Fruit fly (Drosophila melanogaster) whole organism, wandering third instar larva: ENCODE measurements around the gene CG12498.

Experiments used
- Abd-B ChIP-seq: fragments of >200 bp; optimal IDR thresholded peaks from 2 replicates; lab custom pipeline; 2017; ENCODE audit warnings: missing biosample characterization, missing genetic modification characterization
- CG32264 ChIP-seq: fragments of 200-800 bp; sonication (Bioruptor generic); optimal IDR thresholded peaks from 2 replicates; lab custom pipeline; 2016; ENCODE audit warnings: missing biosample characterization, missing genetic modification characterization
- CG9705 ChIP-seq: fragments of 200-800 bp; sonication (Bioruptor generic); optimal IDR thresholded peaks from 2 replicates; lab custom pipeline; 2018; ENCODE audit warnings: missing biosample characterization, mild to moderate bottlenecking, missing genetic modification characterization
- CrebA ChIP-seq: fragments of 200-800 bp; sonication (Bioruptor generic); optimal IDR thresholded peaks from 2 replicates; lab custom pipeline; 2016; ENCODE audit warnings: missing biosample characterization, mild to moderate bottlenecking, missing genetic modification characterization, borderline replicate concordance
- Dfd ChIP-seq: fragments of >200 bp; optimal IDR thresholded peaks from 2 replicates; lab custom pipeline; 2017; ENCODE audit warnings: missing biosample characterization, missing genetic modification characterization
- Dif ChIP-seq: fragments of 200-275, 200-300 bp; sonication (Bioruptor generic); optimal IDR thresholded peaks from 2 replicates; lab custom pipeline; 2018; ENCODE audit warnings: missing biosample characterization, missing genetic modification characterization; ENCODE audit not compliant: partially characterized antibody
- GATAd ChIP-seq: sonication (Bioruptor generic); optimal IDR thresholded peaks from 2 replicates; lab custom pipeline; 2016; ENCODE audit warnings: missing biosample characterization, missing genetic modification characterization
- HLH106 ChIP-seq: fragments of 200-800 bp; optimal IDR thresholded peaks from 3 replicates; lab custom pipeline; 2019; ENCODE audit warnings: missing biosample characterization, mild to moderate bottlenecking, missing genetic modification characterization, moderate library complexity
- Hnf4 ChIP-seq: fragments of 200-800 bp; sonication (Bioruptor generic); optimal IDR thresholded peaks from 2 replicates; lab custom pipeline; 2016; ENCODE audit warnings: missing biosample characterization, mild to moderate bottlenecking, missing genetic modification characterization
- Hr78 ChIP-seq: fragments of >200 bp; optimal IDR thresholded peaks from 2 replicates; lab custom pipeline; 2017; ENCODE audit warnings: missing biosample characterization, missing genetic modification characterization
- Hr83 ChIP-seq: fragments of 200-300 bp; sonication (Bioruptor generic); optimal IDR thresholded peaks from 2 replicates; lab custom pipeline; 2016; ENCODE audit warnings: missing biosample characterization, mild to moderate bottlenecking, missing genetic modification characterization, moderate library complexity; ENCODE audit not compliant: poor library complexity, severe bottlenecking
- Jra ChIP-seq: sonication (Bioruptor generic); optimal IDR thresholded peaks from 2 replicates; lab custom pipeline; 2016; ENCODE audit warnings: missing biosample characterization, missing genetic modification characterization
- Mio ChIP-seq: sonication (Bioruptor generic); optimal IDR thresholded peaks from 2 replicates; lab custom pipeline; 2016; ENCODE audit warnings: missing biosample characterization, missing genetic modification characterization
- Myc ChIP-seq: fragments of >200 bp; optimal IDR thresholded peaks from 2 replicates; lab custom pipeline; 2017
- N ChIP-seq: fragments of >200 bp; optimal IDR thresholded peaks from 2 replicates; lab custom pipeline; 2018; ENCODE audit warnings: missing biosample characterization, missing external identifiers, missing genetic modification characterization
- OdsH ChIP-seq: fragments of 200-800 bp; sonication (Bioruptor generic); optimal IDR thresholded peaks from 2 replicates; lab custom pipeline; 2016; ENCODE audit warnings: missing biosample characterization, mild to moderate bottlenecking, missing genetic modification characterization
- Rel ChIP-seq, 2 experiments: fragments of 200-800 bp; sonication (Bioruptor generic) in 1 of 2; optimal IDR thresholded peaks; 2 replicates in 1 of 2; 3 replicates in 1 of 2; lab custom pipeline; 2016 to 2019; ENCODE audit warnings: mild to moderate bottlenecking in 2 of 2, missing biosample characterization in 2 of 2, missing genetic modification characterization in 2 of 2, moderate library complexity in 1 of 2
- Sp1 ChIP-seq: fragments of 200-800 bp; sonication (Bioruptor generic); optimal IDR thresholded peaks from 3 replicates; lab custom pipeline; 2019; ENCODE audit warnings: missing biosample characterization, mild to moderate bottlenecking, missing genetic modification characterization, moderate library complexity
- Vsx2 ChIP-seq: fragments of 200-300, 225-300 bp; sonication (Bioruptor generic); optimal IDR thresholded peaks from 2 replicates; lab custom pipeline; 2018; ENCODE audit warnings: missing biosample characterization, missing genetic modification characterization; ENCODE audit not compliant: partially characterized antibody
- br ChIP-seq: fragments of 200-800 bp; sonication (Bioruptor generic); optimal IDR thresholded peaks from 2 replicates; lab custom pipeline; 2016; ENCODE audit warnings: missing biosample characterization, missing genetic modification characterization
- brk ChIP-seq: fragments of 200-800 bp; sonication (Bioruptor generic); optimal IDR thresholded peaks from 2 replicates; lab custom pipeline; 2016; ENCODE audit warnings: missing biosample characterization, mild to moderate bottlenecking, missing genetic modification characterization
- dl ChIP-seq, 2 experiments: fragments of 175-275, 200-275 bp in 1 of 2; fragments of 200-275 bp in 1 of 2; sonication (Bioruptor generic); optimal IDR thresholded peaks; lab custom pipeline; 2018; ENCODE audit warnings: mild to moderate bottlenecking in 2 of 2, missing biosample characterization in 2 of 2, missing genetic modification characterization in 2 of 2, moderate library complexity in 2 of 2; ENCODE audit not compliant: partially characterized antibody in 2 of 2, insufficient read depth in 1 of 2
- dmrt93B ChIP-seq: fragments of 200-800 bp; sonication (Bioruptor generic); optimal IDR thresholded peaks from 2 replicates; lab custom pipeline; 2018; ENCODE audit warnings: missing biosample characterization, mild to moderate bottlenecking, missing genetic modification characterization
- ey ChIP-seq: fragments of 200-800 bp; sonication (Bioruptor generic); optimal IDR thresholded peaks from 2 replicates; lab custom pipeline; 2016; ENCODE audit warnings: missing biosample characterization, missing genetic modification characterization
- foxo ChIP-seq, 2 experiments: fragments of 200-800 bp; sonication (Bioruptor generic); optimal IDR thresholded peaks; 2 replicates in 1 of 2; 3 replicates in 1 of 2; lab custom pipeline; 2016 to 2017; ENCODE audit warnings: missing biosample characterization in 2 of 2, missing genetic modification characterization in 2 of 2
- fru ChIP-seq: fragments of 200-800 bp; sonication (Bioruptor generic); optimal IDR thresholded peaks from 3 replicates; lab custom pipeline; 2016; ENCODE audit warnings: missing biosample characterization, mild to moderate bottlenecking, missing genetic modification characterization
- h ChIP-seq: fragments of 200-800 bp; sonication (Bioruptor generic); optimal IDR thresholded peaks from 3 replicates; lab custom pipeline; 2016; ENCODE audit warnings: missing biosample characterization, mild to moderate bottlenecking, missing genetic modification characterization
- jim ChIP-seq: fragments of 175-275, 200-325 bp; sonication (Bioruptor generic); optimal IDR thresholded peaks from 2 replicates; lab custom pipeline; 2016; ENCODE audit warnings: missing biosample characterization, mild to moderate bottlenecking, missing genetic modification characterization
- lola ChIP-seq: fragments of >200 bp; optimal IDR thresholded peaks from 2 replicates; lab custom pipeline; 2017; ENCODE audit warnings: missing biosample characterization, missing genetic modification characterization
- pan ChIP-seq: fragments of >200 bp; optimal IDR thresholded peaks from 2 replicates; lab custom pipeline; 2017
- psq ChIP-seq: fragments of 200-800 bp; sonication (Bioruptor generic); optimal IDR thresholded peaks from 3 replicates; lab custom pipeline; 2017; ENCODE audit warnings: missing biosample characterization, mild to moderate bottlenecking, missing genetic modification characterization, moderate library complexity
- rgr ChIP-seq: fragments of 200-800 bp; sonication (Bioruptor generic); optimal IDR thresholded peaks from 3 replicates; lab custom pipeline; 2016; ENCODE audit warnings: missing biosample characterization, mild to moderate bottlenecking, missing genetic modification characterization
- sage ChIP-seq: fragments of 200-800 bp; sonication (Bioruptor generic); optimal IDR thresholded peaks from 2 replicates; lab custom pipeline; 2016; ENCODE audit warnings: missing biosample characterization, mild to moderate bottlenecking, missing genetic modification characterization
- tai ChIP-seq: sonication (Bioruptor generic); optimal IDR thresholded peaks from 2 replicates; lab custom pipeline; 2016; ENCODE audit warnings: missing biosample characterization, missing genetic modification characterization
- usp ChIP-seq: fragments of >200 bp; optimal IDR thresholded peaks from 2 replicates; lab custom pipeline; 2017; ENCODE audit warnings: missing biosample characterization, missing genetic modification characterization
- woc ChIP-seq: sonication (Bioruptor generic); optimal IDR thresholded peaks from 2 replicates; lab custom pipeline; 2016; ENCODE audit warnings: missing biosample characterization, mild to moderate bottlenecking, missing genetic modification characterization

The CG12498 gene

DNA sequence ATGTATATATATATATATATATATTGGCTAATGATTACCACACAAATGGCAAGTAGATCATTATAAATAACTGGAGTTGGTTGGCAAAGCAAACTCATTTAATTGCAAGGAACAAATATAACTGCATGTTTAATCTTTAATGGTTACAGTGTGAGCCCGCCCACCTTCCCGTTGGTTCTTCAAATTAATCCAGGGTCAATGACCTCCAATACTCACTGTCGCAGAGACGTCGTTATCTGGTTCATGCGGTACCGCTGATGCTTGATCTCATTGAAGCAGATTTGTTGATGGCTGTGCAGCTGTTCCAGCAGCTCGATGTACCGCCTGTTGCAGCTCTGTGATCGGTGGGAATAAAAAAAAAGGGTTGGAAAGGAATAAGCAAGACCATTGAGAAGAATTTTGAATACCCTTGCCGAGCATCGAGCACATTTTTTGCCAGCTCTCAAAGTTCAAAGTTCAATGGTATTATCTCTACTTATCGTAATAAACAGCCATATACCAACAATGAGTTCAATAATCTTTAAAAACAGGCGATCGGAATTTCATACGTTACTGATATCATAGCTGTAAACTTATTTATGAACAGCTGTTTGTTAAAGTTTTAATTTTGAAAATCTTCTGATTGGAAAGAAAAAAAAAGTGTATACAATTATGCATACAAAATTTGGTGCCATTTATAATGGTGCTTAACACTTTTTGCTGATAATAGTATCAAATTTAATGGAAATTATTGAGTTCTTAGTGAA is 21.2 kb upstream of the CG12498 start:
- TF ChIP-seq foxo (GFP tag; optimal IDR thresholded peaks at IDR 0.05; lab: Kevin White, UChicago) (peak in 1 of 2 experiments; percentile 63), HLH106 (peak; percentile 35), tai (GFP tag; lab: Kevin White, UChicago) (no peak), ey (GFP tag; lab: Kevin White, UChicago) (peak; percentile 55), fru (GFP tag; lab: Kevin White, UChicago) (peak; percentile 63), br (GFP tag; lab: Kevin White, UChicago) (peak; percentile 28), lola (GFP tag; lab: Kevin White, UChicago) (no peak), dmrt93B (peak; percentile 29), woc (peak; percentile 85), h (GFP tag; lab: Kevin White, UChicago) (peak; percentile 49), psq (GFP tag; lab: Kevin White, UChicago) (peak; percentile 19), Dfd (GFP tag; lab: Kevin White, UChicago) (no peak), Sp1 (GFP tag; lab: Kevin White, UChicago) (peak; percentile 38), Hnf4 (GFP tag; lab: Kevin White, UChicago) (no peak), OdsH (GFP tag; lab: Kevin White, UChicago) (peak; percentile 32), rgr (GFP tag; lab: Kevin White, UChicago) (peak; percentile 16), sage (GFP tag; lab: Kevin White, UChicago) (no peak), brk (GFP tag; lab: Kevin White, UChicago) (no peak)

DNA sequence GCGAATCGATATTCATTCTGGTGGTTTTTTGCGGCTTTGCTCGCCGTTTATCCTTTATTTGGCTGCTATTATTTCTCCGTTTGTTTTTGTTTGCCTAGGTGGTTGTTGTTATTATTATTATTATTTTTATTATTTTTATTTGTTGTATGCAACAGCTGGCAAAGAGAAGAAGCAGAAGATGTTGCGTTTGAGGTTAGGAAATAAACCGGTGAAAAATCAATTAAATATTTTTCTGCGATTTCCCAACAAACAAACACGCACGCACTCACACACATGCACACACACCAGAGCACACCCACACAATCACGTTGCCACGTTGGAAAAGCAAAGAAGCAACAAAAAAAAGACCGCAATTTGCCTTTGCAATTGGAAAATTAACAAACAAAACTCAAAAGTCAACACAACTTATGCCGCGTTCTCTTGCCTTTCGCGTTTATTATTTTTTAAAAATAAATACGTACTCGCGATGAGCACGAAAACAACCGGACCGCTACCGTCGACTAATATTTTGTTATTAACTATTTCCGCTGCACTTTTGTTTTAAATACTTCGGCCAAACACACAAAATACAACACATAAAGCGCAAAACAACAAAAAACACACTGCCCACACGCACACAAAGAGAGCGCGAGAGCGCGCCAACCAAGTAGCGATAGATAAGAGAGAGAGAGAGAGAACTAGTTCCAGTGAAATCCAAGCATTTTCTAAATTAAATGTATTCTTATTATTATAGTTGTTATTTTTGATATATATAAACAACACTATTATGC is 20.2 kb upstream of the CG12498 start:
- no peak for TF ChIP-seq HLH106
- TF ChIP-seq brk (GFP tag; lab: Kevin White, UChicago) = no peak
- TF ChIP-seq fru (GFP tag; lab: Kevin White, UChicago) = no peak
- no peak for TF ChIP-seq lola (GFP tag; lab: Kevin White, UChicago)
- no peak for TF ChIP-seq GATAd (GFP tag; lab: Kevin White, UChicago)
- TF ChIP-seq foxo (GFP tag; optimal IDR thresholded peaks at IDR 0.05; lab: Kevin White, UChicago) = no peak
- TF ChIP-seq woc = no peak
- TF ChIP-seq dl (GFP tag; optimal IDR thresholded peaks at IDR 0.05; lab: Kevin White, UChicago; ENCODE audit: insufficient read depth in 1 of 2, partially characterized antibody in 2 of 2) = peak in 1 of 2 experiments; percentile 18
- TF ChIP-seq sage (GFP tag; lab: Kevin White, UChicago) = no peak
- no peak for TF ChIP-seq Sp1 (GFP tag; lab: Kevin White, UChicago)
- TF ChIP-seq Mio = no peak
- no peak for TF ChIP-seq jim
- peak; percentile 12 for TF ChIP-seq Dif

DNA sequence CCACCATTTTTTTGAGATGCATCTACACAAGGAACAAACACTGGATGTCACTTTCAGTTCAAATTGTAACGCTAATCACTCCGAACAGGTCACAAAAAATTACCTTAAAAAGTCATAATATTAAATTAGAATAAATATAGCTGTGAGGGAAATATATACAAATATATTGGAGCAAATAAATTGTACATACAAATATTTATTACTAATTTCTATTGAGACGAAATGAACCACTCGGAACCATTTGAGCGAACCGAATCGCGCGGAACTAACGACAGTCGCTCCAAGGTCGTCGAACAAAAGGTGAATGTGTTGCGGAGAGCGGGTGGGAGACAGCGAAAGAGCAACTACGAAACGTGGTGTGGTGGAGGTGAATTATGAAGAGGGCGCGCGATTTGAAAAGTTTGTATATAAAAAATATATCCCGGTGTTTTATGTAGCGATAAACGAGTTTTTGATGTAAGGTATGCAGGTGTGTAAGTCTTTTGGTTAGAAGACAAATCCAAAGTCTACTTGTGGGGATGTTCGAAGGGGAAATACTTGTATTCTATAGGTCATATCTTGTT is 19.5 kb upstream of the CG12498 start, which contains the start of gene CG32795:
Gene CG32795 (minus strand): TSS at position 513 of the 563 bp plus-strand sequence.
- TF ChIP-seq Mio (no peak), pan (lab: Kevin White, UChicago) (no peak), Sp1 (GFP tag; lab: Kevin White, UChicago) (peak; percentile 24), OdsH (GFP tag; lab: Kevin White, UChicago) (no peak), CG32264 (GFP tag; lab: Kevin White, UChicago) (no peak), tai (GFP tag; lab: Kevin White, UChicago) (no peak), dmrt93B (no peak), Jra (GFP tag; lab: Kevin White, UChicago) (no peak), Abd-B (no peak), Hr83 (GFP tag; lab: Kevin White, UChicago) (peak; percentile 16), psq (GFP tag; lab: Kevin White, UChicago) (peak; percentile 55), br (GFP tag; lab: Kevin White, UChicago) (no peak), Vsx2 (GFP tag; lab: Kevin White, UChicago) (no peak), lola (GFP tag; lab: Kevin White, UChicago) (no peak), GATAd (GFP tag; lab: Kevin White, UChicago) (no peak), usp (no peak), dl (GFP tag; optimal IDR thresholded peaks at IDR 0.05; lab: Kevin White, UChicago; ENCODE audit: insufficient read depth in 1 of 2, partially characterized antibody in 2 of 2) (no peak), foxo (GFP tag; optimal IDR thresholded peaks at IDR 0.05; lab: Kevin White, UChicago) (peak in 1 of 2 experiments; percentile 28), fru (GFP tag; lab: Kevin White, UChicago) (no peak), woc (peak; percentile 63), N (GFP tag; lab: Kevin White, UChicago) (no peak), Hr78 (GFP tag; lab: Kevin White, UChicago) (no peak), Rel (GFP tag; optimal IDR thresholded peaks at IDR 0.05; lab: Kevin White, UChicago) (peak; percentile 37), Rel (tag; optimal IDR thresholded peaks at IDR 0.05; lab: Kevin White, UChicago) (peak; percentile 19), Dif (peak; percentile 23), Dfd (GFP tag; lab: Kevin White, UChicago) (no peak), h (GFP tag; lab: Kevin White, UChicago) (peak; percentile 50), CrebA (GFP tag; lab: Kevin White, UChicago) (no peak), sage (GFP tag; lab: Kevin White, UChicago) (peak; percentile 49), Myc (lab: Kevin White, UChicago) (no peak), brk (GFP tag; lab: Kevin White, UChicago) (peak; percentile 43), CG9705 (GFP tag; lab: Kevin White, UChicago) (no peak), HLH106 (peak; percentile 33), rgr (GFP tag; lab: Kevin White, UChicago) (peak; percentile 49), ey (GFP tag; lab: Kevin White, UChicago) (no peak)
